Worm (Caenorhabditis elegans) whole organism, L1 larva: ENCODE measurements around the gene T05B4.12.

ENCODE experiments used
- C16A3.4 ChIP-seq: fragments of 150-350 bp; optimal IDR thresholded peaks from 2 replicates; lab custom pipeline; 2014; ENCODE audit warnings: missing biosample characterization, missing genetic modification characterization
- C34B4.2 ChIP-seq: sonication (generic microtip); optimal IDR thresholded peaks from 2 replicates; lab custom pipeline; 2017; ENCODE audit warnings: mild to moderate bottlenecking, missing genetic modification characterization, missing compliant biosample characterization
- F16B12.6 ChIP-seq: fragments of 150-350 bp; optimal IDR thresholded peaks from 2 replicates; lab custom pipeline; 2014; ENCODE audit warnings: missing biosample characterization, missing genetic modification characterization
- aly-2 ChIP-seq: fragments of 150-350 bp; optimal IDR thresholded peaks from 2 replicates; lab custom pipeline; 2014; ENCODE audit warnings: missing biosample characterization, missing genetic modification characterization
- ama-1 ChIP-seq: fragments of 150-350 bp; optimal IDR thresholded peaks from 2 replicates; lab custom pipeline; 2014
- blmp-1 ChIP-seq: fragments of 150-350 bp; optimal IDR thresholded peaks from 2 replicates; lab custom pipeline; 2014; ENCODE audit warnings: missing biosample characterization, missing genetic modification characterization
- ceh-8 ChIP-seq: fragments of 200-800 bp; sonication (Bioruptor generic); optimal IDR thresholded peaks from 2 replicates; lab custom pipeline; 2018; ENCODE audit warnings: mild to moderate bottlenecking, missing genetic modification characterization, moderate library complexity, missing compliant biosample characterization
- ceh-82 ChIP-seq, 3 experiments: fragments of 150-350 bp in 1 of 3; sonication (generic microtip) in 2 of 3; optimal IDR thresholded peaks; 2 replicates each; lab custom pipeline; 2014 to 2017; ENCODE audit warnings: missing biosample characterization in 3 of 3, missing genetic modification characterization in 3 of 3
- ceh-88 ChIP-seq: fragments of 200-800 bp; sonication (Bioruptor generic); IDR thresholded peaks from 2 replicates; pipeline ENCODE4 v1.3.6; 2022; ENCODE audit warnings: missing genetic modification characterization, missing compliant biosample characterization
- ceh-90 ChIP-seq: sonication (generic microtip); optimal IDR thresholded peaks from 2 replicates; lab custom pipeline; 2016; ENCODE audit warnings: missing genetic modification characterization, missing compliant biosample characterization
- ces-1 ChIP-seq: fragments of 150-350 bp; optimal IDR thresholded peaks from 2 replicates; lab custom pipeline; 2014; ENCODE audit warnings: missing biosample characterization, missing genetic modification reagents, missing genetic modification characterization
- dsc-1 ChIP-seq: sonication (generic microtip); optimal IDR thresholded peaks from 2 replicates; lab custom pipeline; 2016; ENCODE audit warnings: mild to moderate bottlenecking, missing genetic modification characterization, missing compliant biosample characterization
- efl-1 ChIP-seq, 4 experiments: fragments of 150-350 bp; optimal IDR thresholded peaks in 3 of 4; peaks in 1 of 4; 1 replicate in 1 of 4; 2 replicates in 3 of 4; lab custom pipeline; 2014; ENCODE audit warnings: missing biosample characterization in 2 of 4, missing genetic modification characterization in 2 of 4, missing genetic modification reagents in 2 of 4
- elt-2 ChIP-seq: sonication (generic microtip); optimal IDR thresholded peaks from 2 replicates; lab custom pipeline; 2016; ENCODE audit warnings: missing genetic modification characterization, mild to moderate bottlenecking, inconsistent platforms, missing compliant biosample characterization, missing genetic modification reagents
- ets-5 ChIP-seq: fragments of 200-800 bp; sonication (Bioruptor generic); IDR thresholded peaks from 2 replicates; pipeline ENCODE4 v1.3.6; 2022; ENCODE audit warnings: missing genetic modification characterization, missing compliant biosample characterization
- fkh-8 ChIP-seq: sonication (generic microtip); optimal IDR thresholded peaks from 2 replicates; lab custom pipeline; 2016; ENCODE audit warnings: mild to moderate bottlenecking, missing genetic modification characterization, missing compliant biosample characterization
- grh-1 ChIP-seq: fragments of 200-800 bp; sonication (Bioruptor generic); IDR thresholded peaks from 2 replicates; pipeline ENCODE4 v1.3.6; 2022; ENCODE audit warnings: missing genetic modification reagents, missing genetic modification characterization, missing compliant biosample characterization
- hlh-4 ChIP-seq: sonication (generic microtip); optimal IDR thresholded peaks from 2 replicates; lab custom pipeline; 2016; ENCODE audit warnings: mild to moderate bottlenecking, missing genetic modification characterization, missing compliant biosample characterization
- isw-1 ChIP-seq: fragments of 200-800 bp; sonication (Bioruptor generic); IDR thresholded peaks from 2 replicates; pipeline ENCODE4 v1.3.6; 2022; ENCODE audit warnings: missing genetic modification characterization, missing compliant biosample characterization
- jun-1 ChIP-seq: fragments of 150-350 bp; optimal IDR thresholded peaks from 2 replicates; lab custom pipeline; 2014; ENCODE audit warnings: missing biosample characterization, missing genetic modification reagents, missing genetic modification characterization
- lin-35 ChIP-seq, 2 experiments: fragments of 150-350 bp; optimal IDR thresholded peaks; 2 replicates each; lab custom pipeline; 2014; ENCODE audit warnings: missing biosample characterization in 2 of 2, missing genetic modification characterization in 2 of 2, missing genetic modification reagents in 2 of 2
- lin-39 ChIP-seq: fragments of 150-350 bp; optimal IDR thresholded peaks from 2 replicates; lab custom pipeline; 2014; ENCODE audit warnings: missing biosample characterization, missing genetic modification reagents, missing genetic modification characterization
- lir-3 ChIP-seq: sonication (generic microtip); optimal IDR thresholded peaks from 2 replicates; lab custom pipeline; 2016; ENCODE audit warnings: mild to moderate bottlenecking, missing genetic modification characterization, moderate library complexity, missing compliant biosample characterization; ENCODE audit not compliant: poor library complexity
- lsy-2 ChIP-seq, 2 experiments: fragments of 150-350 bp; optimal IDR thresholded peaks; 2 replicates each; lab custom pipeline; 2014; ENCODE audit warnings: missing biosample characterization in 2 of 2, missing genetic modification characterization in 2 of 2
- mdl-1 ChIP-seq, 2 experiments: fragments of 150-350 bp; optimal IDR thresholded peaks; 2 replicates each; lab custom pipeline; 2014 to 2017; ENCODE audit warnings: missing biosample characterization in 2 of 2, missing genetic modification characterization in 2 of 2, inconsistent platforms in 1 of 2
- mep-1 ChIP-seq: fragments of 150-350 bp; optimal IDR thresholded peaks from 2 replicates; lab custom pipeline; 2014; ENCODE audit warnings: missing biosample characterization, missing genetic modification characterization
- nhr-237 ChIP-seq: fragments of 150-350 bp; optimal IDR thresholded peaks from 2 replicates; lab custom pipeline; 2014; ENCODE audit warnings: missing biosample characterization, missing genetic modification characterization
- nhr-71 ChIP-seq: sonication (generic microtip); optimal IDR thresholded peaks from 2 replicates; lab custom pipeline; 2016; ENCODE audit warnings: mild to moderate bottlenecking, missing genetic modification characterization, moderate library complexity, missing compliant biosample characterization
- nhr-76 ChIP-seq: sonication (generic microtip); optimal IDR thresholded peaks from 2 replicates; lab custom pipeline; 2017; ENCODE audit warnings: missing biosample characterization, missing genetic modification characterization
- nhr-85 ChIP-seq: sonication (generic microtip); peaks from one replicate; lab custom pipeline; 2016; ENCODE audit warnings: missing genetic modification characterization, inconsistent platforms, missing compliant biosample characterization
- pag-3 ChIP-seq: sonication (generic microtip); optimal IDR thresholded peaks from 2 replicates; lab custom pipeline; 2017; ENCODE audit warnings: missing genetic modification characterization, mild to moderate bottlenecking, missing compliant biosample characterization, antibody characterized with exemption, borderline replicate concordance; ENCODE audit not compliant: insufficient read depth
- pax-3 ChIP-seq: fragments of 200-800 bp; sonication (Bioruptor generic); optimal IDR thresholded peaks from 2 replicates; lab custom pipeline; 2018; ENCODE audit warnings: mild to moderate bottlenecking, missing genetic modification characterization, moderate library complexity, missing compliant biosample characterization
- pqm-1 ChIP-seq: sonication (generic microtip); optimal IDR thresholded peaks from 3 replicates; lab custom pipeline; 2017; ENCODE audit warnings: missing biosample characterization, missing genetic modification characterization
- sptf-1 ChIP-seq: fragments of 150-350 bp; optimal IDR thresholded peaks from 2 replicates; lab custom pipeline; 2014; ENCODE audit warnings: missing biosample characterization, missing genetic modification characterization
- sup-37 ChIP-seq: fragments of 200-800 bp; sonication (Bioruptor generic); optimal IDR thresholded peaks from 2 replicates; lab custom pipeline; 2018; ENCODE audit warnings: mild to moderate bottlenecking, missing genetic modification characterization, missing compliant biosample characterization
- swsn-7 ChIP-seq: sonication (generic microtip); optimal IDR thresholded peaks from 2 replicates; lab custom pipeline; 2016; ENCODE audit warnings: missing genetic modification characterization, missing compliant biosample characterization
- tbx-2 ChIP-seq: sonication (generic microtip); optimal IDR thresholded peaks from 2 replicates; lab custom pipeline; 2016; ENCODE audit warnings: missing genetic modification characterization, missing compliant biosample characterization
- unc-30 ChIP-seq: sonication (generic microtip); optimal IDR thresholded peaks from 2 replicates; lab custom pipeline; 2017; ENCODE audit warnings: missing biosample characterization, missing genetic modification characterization
- unc-98 ChIP-seq: fragments of 200-800 bp; sonication (Bioruptor generic); IDR thresholded peaks from 2 replicates; pipeline ENCODE4 v1.3.6; 2022; ENCODE audit warnings: missing genetic modification characterization, missing compliant biosample characterization
- xbp-1 ChIP-seq: sonication (generic microtip); optimal IDR thresholded peaks from 2 replicates; lab custom pipeline; 2016; ENCODE audit warnings: missing genetic modification characterization, missing compliant biosample characterization
- zag-1 ChIP-seq: fragments of 150-350 bp; optimal IDR thresholded peaks from 2 replicates; lab custom pipeline; 2014; ENCODE audit warnings: missing biosample characterization, missing genetic modification characterization
- zip-4 ChIP-seq: fragments of 200-800 bp; sonication (Bioruptor generic); optimal IDR thresholded peaks from 2 replicates; lab custom pipeline; 2018; ENCODE audit warnings: mild to moderate bottlenecking, missing genetic modification characterization, moderate library complexity, missing compliant biosample characterization
- ztf-11 ChIP-seq, 2 experiments: sonication (generic microtip); optimal IDR thresholded peaks; 2 replicates each; lab custom pipeline; 2016 to 2017; ENCODE audit warnings: missing genetic modification characterization in 2 of 2, missing biosample characterization in 1 of 2, missing compliant biosample characterization in 1 of 2

T05B4.12 gene

DNA sequence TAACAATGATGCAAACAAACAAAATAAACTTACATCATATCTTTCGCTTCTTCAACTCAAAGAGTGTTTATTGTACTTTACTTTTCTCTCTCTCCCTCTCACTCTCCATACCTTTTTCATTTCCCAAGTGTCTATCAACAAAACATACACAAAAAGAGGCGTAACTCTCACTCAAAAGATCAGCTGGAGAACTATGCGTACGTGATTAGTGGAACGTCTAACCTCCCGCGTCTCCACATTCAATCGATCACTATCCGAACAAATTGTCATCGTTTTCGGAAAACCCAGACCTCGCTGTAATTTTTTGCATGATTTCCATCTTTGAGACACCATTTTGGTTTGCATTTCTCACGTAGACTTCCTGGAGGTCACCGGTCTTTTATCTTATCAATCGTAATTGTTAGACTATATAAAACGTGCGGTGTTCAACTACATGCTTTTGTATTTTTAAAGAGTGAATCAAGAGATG, 5.7 kb upstream of the T05B4.12 start, which contains the start of gene nhr-57 (continued):
- TF ChIP-seq dsc-1 (tag; lab: Kevin White, UChicago) (no peak), pqm-1 (tag; lab: Kevin White, UChicago) (no peak), fkh-8 (tag; lab: Kevin White, UChicago) (peak; percentile 51), C34B4.2 (no peak), lin-35 (GFP tag; optimal IDR thresholded peaks at IDR 0.05; lab: Kevin White, UChicago) (peak; percentile 29 to 66), ceh-90 (tag; lab: Kevin White, UChicago) (no peak), zip-4 (GFP tag; lab: Kevin White, UChicago) (no peak), ama-1 (lab: Kevin White, UChicago) (no peak), blmp-1 (tag; lab: Kevin White, UChicago) (peak; percentile 93), nhr-85 (tag; lab: Kevin White, UChicago) (peak; percentile 95), lin-39 (no peak), unc-98 (GFP tag; lab: Robert Waterston, UW) (no peak), nhr-76 (tag; lab: Kevin White, UChicago) (no peak), lir-3 (tag; lab: Kevin White, UChicago) (peak; percentile 53), tbx-2 (tag; lab: Kevin White, UChicago) (peak; percentile 74), aly-2 (tag; lab: Kevin White, UChicago) (no peak), sptf-1 (tag; lab: Kevin White, UChicago) (no peak), F16B12.6 (no peak), ztf-11 (tag; optimal IDR thresholded peaks at IDR 0.05; lab: Kevin White, UChicago) (no peak), ets-5 (GFP tag; lab: Robert Waterston, UW) (no peak), nhr-71 (tag; lab: Kevin White, UChicago) (peak; percentile 84), zag-1 (no peak), jun-1 (tag; lab: Kevin White, UChicago) (peak; percentile 26), mdl-1 (tag; optimal IDR thresholded peaks at IDR 0.05; lab: Kevin White, UChicago) (peak in 1 of 2 experiments; percentile 77), pax-3 (peak; percentile 45), unc-30 (tag; lab: Kevin White, UChicago) (no peak), pag-3 (tag; lab: Kevin White, UChicago) (no peak), ceh-8 (GFP tag; lab: Kevin White, UChicago) (no peak), ceh-88 (GFP tag; lab: Robert Waterston, UW) (0 out of 2 replicates have a peak, but pooled peaks have one; percentile 24), C16A3.4 (peak; percentile 59), ceh-82 (tag; optimal IDR thresholded peaks at IDR 0.05; lab: Kevin White, UChicago) (peak in 1 of 3 experiments; percentile 32), nhr-237 (tag; lab: Kevin White, UChicago) (peak; percentile 7), hlh-4 (tag; lab: Kevin White, UChicago) (no peak), elt-2 (tag; lab: Kevin White, UChicago) (peak; percentile 43), xbp-1 (tag; lab: Kevin White, UChicago) (no peak), grh-1 (peak; percentile 57), isw-1 (GFP tag; lab: Robert Waterston, UW) (no peak), efl-1 (optimal IDR thresholded peaks at IDR 0.05; lab: Kevin White, UChicago) (peak; percentile 50 to 54), efl-1 (GFP tag; optimal IDR thresholded peaks at IDR 0.05 in 1 of 2; lab: Kevin White, UChicago) (peak in 1 of 2 experiments; percentile 92), mep-1 (peak; percentile 50), swsn-7 (tag; lab: Kevin White, UChicago) (peak; percentile 51), sup-37 (peak; percentile 54), ces-1 (GFP tag; lab: Kevin White, UChicago) (no peak), lsy-2 (tag; optimal IDR thresholded peaks at IDR 0.05; lab: Kevin White, UChicago) (no peak)
